Worm (Caenorhabditis elegans): ENCODE results near the gene C15C8.6.

C15C8.6 gene

ce11 chrV:12714120-12714519 lies 37.2 kb downstream of the C15C8.6 start, which contains the start of gene R11D1.4:
R11D1.4 (minus strand) TSS chrV:12714220.
- TF ChIP-seq unc-62 (GFP tag; optimal IDR thresholded peaks at IDR 0.05 in 1 of 2) (no peak), unc-62 (tag; optimal IDR thresholded peaks at IDR 0.05) (no peak), mdl-1 (tag; optimal IDR thresholded peaks at IDR 0.05) (no peak), T20F7.1 (GFP tag; optimal IDR thresholded peaks at IDR 0.05) (no peak)

- TF ChIP-seq dpl-1 (GFP tag; optimal IDR thresholded peaks at IDR 0.05) (no peak), daf-8 (GFP tag; IDR thresholded peaks at IDR 0.05) (no peak), T26A8.4 (GFP tag; IDR thresholded peaks at IDR 0.05) (no peak), mep-1 (tag; optimal IDR thresholded peaks at IDR 0.05) (no peak), ces-1 (GFP tag; optimal IDR thresholded peaks at IDR 0.05) (no peak), ama-1 (optimal IDR thresholded peaks at IDR 0.05) (no peak), tag-97 (GFP tag; IDR thresholded peaks at IDR 0.05) (no peak), F10B5.3 (tag; optimal IDR thresholded peaks at IDR 0.05) (no peak), Y5F2A.4 (GFP tag; optimal IDR thresholded peaks at IDR 0.05) (no peak), dmd-6 (GFP tag; IDR thresholded peaks at IDR 0.05) (no peak), nhr-10 (tag; optimal IDR thresholded peaks at IDR 0.05) (no peak), lin-29 (GFP tag; IDR thresholded peaks at IDR 0.05) (no peak), nhr-42 (GFP tag; IDR thresholded peaks at IDR 0.05) (no peak), ceh-28 (tag; optimal IDR thresholded peaks at IDR 0.05) (no peak), zfp-2 (tag; optimal IDR thresholded peaks at IDR 0.05) (no peak), F44E2.7 (GFP tag; IDR thresholded peaks at IDR 0.05) (no peak), ceh-62 (tag; optimal IDR thresholded peaks at IDR 0.05) (no peak)
These were observed 39.3 kb downstream of the C15C8.6 start, which contains the start of gene R11D1.3 for ce11 chrV:12711999-12712398. R11D1.3 (minus strand) TSS chrV:12712099.

ce11 chrV:12708305-12708704 lies 43.0 kb downstream of the C15C8.6 start, which contains the start of gene R11D1.2:
R11D1.2 (plus strand) TSS chrV:12708605.
- no peak for TF ChIP-seq R02D3.7 (tag; optimal IDR thresholded peaks at IDR 0.05)
- TF ChIP-seq spr-3 (GFP tag; optimal IDR thresholded peaks at IDR 0.05): no peak
- TF ChIP-seq ztf-7 (tag; optimal IDR thresholded peaks at IDR 0.05): no peak
- no peak for TF ChIP-seq mep-1 (tag; optimal IDR thresholded peaks at IDR 0.05)
- TF ChIP-seq lin-38 (GFP tag; IDR thresholded peaks at IDR 0.05): no peak
- no peak for TF ChIP-seq mes-2 (tag; optimal IDR thresholded peaks at IDR 0.05; ENCODE audit: poor library complexity, severe bottlenecking)
- TF ChIP-seq ceh-62 (tag; optimal IDR thresholded peaks at IDR 0.05): no peak
- TF ChIP-seq aly-2 (tag; optimal IDR thresholded peaks at IDR 0.05): no peak
- no peak for TF ChIP-seq lin-39 (tag; optimal IDR thresholded peaks at IDR 0.05)
- TF ChIP-seq daf-12 (tag; optimal IDR thresholded peaks at IDR 0.05): no peak
- no peak for TF ChIP-seq vab-7 (GFP tag; IDR thresholded peaks at IDR 0.05)

DNA sequence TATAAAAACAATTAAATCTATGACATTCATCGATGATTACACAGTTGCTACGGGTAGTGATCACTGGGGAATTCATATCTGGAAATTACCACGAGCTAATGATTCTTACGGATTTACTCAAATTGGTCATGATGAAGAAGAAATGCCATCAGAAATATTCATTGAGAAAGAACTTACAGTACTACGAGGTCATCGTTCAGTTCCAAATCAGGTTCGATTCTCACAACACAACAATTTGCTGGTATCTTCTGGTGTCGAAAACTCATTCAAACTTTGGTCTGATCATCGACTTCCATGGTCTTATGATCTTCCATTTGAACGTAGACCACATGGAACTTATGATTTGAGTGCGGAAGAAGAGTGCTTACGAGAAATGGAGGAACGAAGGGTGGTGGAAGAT lies 44.8 kb downstream of the C15C8.6 start:
- TF ChIP-seq aha-1 (tag) (peak; percentile 80), daf-8 (GFP tag; IDR thresholded peaks at IDR 0.05) (no peak)

DNA sequence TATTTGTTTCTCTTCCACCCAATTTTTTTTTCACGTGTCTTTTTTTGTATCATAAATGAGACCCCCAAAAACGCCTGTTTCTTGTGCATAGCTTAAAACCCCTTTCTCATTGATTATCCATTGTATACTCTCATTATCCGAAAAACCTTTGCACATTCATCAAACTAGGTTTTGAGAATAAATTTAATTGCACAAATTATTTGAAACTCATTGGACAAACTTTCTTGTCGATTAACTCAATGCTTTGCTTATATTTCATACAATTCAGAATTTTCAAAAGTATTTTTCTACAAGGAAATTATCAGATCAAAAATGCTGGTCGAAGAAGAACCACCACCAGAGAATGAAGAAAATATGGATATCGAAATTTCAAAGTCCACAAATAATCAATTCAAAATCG lies 47.3 kb downstream of the C15C8.6 start, which contains the start of gene R11D1.1:
Gene R11D1.1, plus strand, starts transcription at position 301 of the 400 bp plus-strand sequence.
- TF ChIP-seq unc-62 (GFP tag; optimal IDR thresholded peaks at IDR 0.05 in 1 of 2) (peak in 1 of 2 experiments; percentile 34), unc-62 (tag; optimal IDR thresholded peaks at IDR 0.05) (no peak), daf-19 (GFP tag; conservative IDR thresholded peaks at IDR 0.05) (no peak)

- peak; percentile 44 for TF ChIP-seq ces-1 (GFP tag; optimal IDR thresholded peaks at IDR 0.05)
- TF ChIP-seq daf-8 (GFP tag; IDR thresholded peaks at IDR 0.05): no peak
These were observed 49.7 kb downstream of the C15C8.6 start for ce11 chrV:12701613-12702012.
